Fruit fly (Drosophila melanogaster) whole organism, embryonic: ENCODE data around the gene CG43245.

Experiments
- Atf-2 ChIP-seq: fragments of 200-800 bp; sonication (Bioruptor generic); optimal IDR thresholded peaks from 2 replicates; lab custom pipeline; 2016; ENCODE audit warnings: missing biosample characterization, missing genetic modification characterization
- Atf6 ChIP-seq: fragments of 200-800 bp; sonication (Bioruptor generic); IDR thresholded peaks from 2 replicates; pipeline ENCODE4 v1.3.6; 2022; ENCODE audit warnings: missing biosample characterization, missing genetic modification characterization
- CG10654 ChIP-seq: fragments of 200-800 bp; sonication (Bioruptor generic); optimal IDR thresholded peaks from 2 replicates; lab custom pipeline; 2016; ENCODE audit warnings: missing biosample characterization, missing genetic modification characterization
- CG11093 ChIP-seq: fragments of 200-800 bp; sonication (Bioruptor generic); IDR thresholded peaks from 3 replicates; pipeline ENCODE4 v1.3.6; 2022; ENCODE audit warnings: missing biosample characterization, missing genetic modification characterization
- CG12071 ChIP-seq: fragments of 200-800 bp; sonication (Bioruptor generic); optimal IDR thresholded peaks from 3 replicates; lab custom pipeline; 2018; ENCODE audit warnings: missing biosample characterization, mild to moderate bottlenecking, missing genetic modification characterization
- CG12391 ChIP-seq: fragments of 200-800 bp; sonication (Bioruptor generic); optimal IDR thresholded peaks from 3 replicates; lab custom pipeline; 2018; ENCODE audit warnings: missing biosample characterization, mild to moderate bottlenecking, missing genetic modification characterization, moderate library complexity
- CG13287 ChIP-seq: fragments of 200-800 bp; sonication (Bioruptor generic); IDR thresholded peaks from 2 replicates; pipeline ENCODE4 v1.3.6; 2022; ENCODE audit warnings: missing biosample characterization, missing genetic modification characterization; ENCODE audit not compliant: partially characterized antibody
- CG13775 ChIP-seq: fragments of 200-800 bp; sonication (Bioruptor generic); optimal IDR thresholded peaks from 3 replicates; lab custom pipeline; 2017; ENCODE audit warnings: missing biosample characterization, mild to moderate bottlenecking, missing genetic modification characterization
- CG14050 ChIP-seq: fragments of 200-800 bp; sonication (Bioruptor generic); IDR thresholded peaks from 3 replicates; pipeline ENCODE4 v1.3.6; 2022; ENCODE audit warnings: missing biosample characterization, missing genetic modification characterization
- CG14860 ChIP-seq: fragments of 200-800 bp; sonication (Bioruptor generic); IDR thresholded peaks from 3 replicates; pipeline ENCODE4 v1.3.6; 2022; ENCODE audit warnings: missing biosample characterization, missing genetic modification characterization; ENCODE audit not compliant: partially characterized antibody
- CG15696 ChIP-seq: fragments of 200-800 bp; sonication (Bioruptor generic); optimal IDR thresholded peaks from 2 replicates; lab custom pipeline; 2019; ENCODE audit warnings: missing biosample characterization, mild to moderate bottlenecking, missing genetic modification characterization, moderate library complexity
- CG1603 ChIP-seq: fragments of 200-800 bp; sonication (Bioruptor generic); optimal IDR thresholded peaks from 2 replicates; lab custom pipeline; 2019; ENCODE audit warnings: missing biosample characterization, mild to moderate bottlenecking, missing genetic modification characterization, moderate library complexity
- CG17385 ChIP-seq: fragments of 200-800 bp; sonication (Bioruptor generic); optimal IDR thresholded peaks from 3 replicates; lab custom pipeline; 2018; ENCODE audit warnings: missing biosample characterization, mild to moderate bottlenecking, missing genetic modification characterization
- CG18599 ChIP-seq: fragments of 200-800 bp; sonication (Bioruptor generic); optimal IDR thresholded peaks from 3 replicates; lab custom pipeline; 2017; ENCODE audit warnings: missing biosample characterization, missing genetic modification characterization, mild to moderate bottlenecking, moderate library complexity, missing genetic modification reagents
- CG3407 ChIP-seq: fragments of 200-800 bp; sonication (Bioruptor generic); optimal IDR thresholded peaks from 2 replicates; lab custom pipeline; 2018; ENCODE audit warnings: missing biosample characterization, mild to moderate bottlenecking, missing genetic modification characterization
- CG3995 ChIP-seq: fragments of 200-800 bp; sonication (Bioruptor generic); optimal IDR thresholded peaks from 3 replicates; lab custom pipeline; 2016; ENCODE audit warnings: missing biosample characterization, missing genetic modification characterization
- CG9437 ChIP-seq: fragments of 200-800 bp; sonication (Bioruptor generic); optimal IDR thresholded peaks from 2 replicates; lab custom pipeline; 2018; ENCODE audit warnings: missing biosample characterization, mild to moderate bottlenecking, missing genetic modification characterization
- CTCF ChIP-seq: fragments of 200-800 bp; sonication (Bioruptor generic); optimal IDR thresholded peaks from 2 replicates; lab custom pipeline; 2017; ENCODE audit warnings: missing biosample characterization, mild to moderate bottlenecking, missing genetic modification characterization, moderate library complexity
- CkIIα-i1 ChIP-seq: fragments of 200-800 bp; sonication (Bioruptor generic); IDR thresholded peaks from 2 replicates; pipeline ENCODE4 v1.3.6; 2022; ENCODE audit warnings: missing biosample characterization, missing genetic modification characterization
- Gsc ChIP-seq: fragments of 200-800 bp; sonication (Bioruptor generic); IDR thresholded peaks from 2 replicates; pipeline ENCODE4 v1.3.6; 2022; ENCODE audit warnings: missing biosample characterization, missing genetic modification characterization
- HLH4C ChIP-seq: fragments of 200-800 bp; sonication (Bioruptor generic); IDR thresholded peaks from 3 replicates; pipeline ENCODE4 v1.3.6; 2022; ENCODE audit warnings: missing biosample characterization, missing genetic modification characterization; ENCODE audit not compliant: partially characterized antibody
- Myb ChIP-seq: fragments of 200-800 bp; sonication (Bioruptor generic); optimal IDR thresholded peaks from 2 replicates; lab custom pipeline; 2016; ENCODE audit warnings: missing biosample characterization, missing genetic modification characterization
- NC2α ChIP-seq: fragments of 200-800 bp; sonication (Bioruptor generic); optimal IDR thresholded peaks from 2 replicates; lab custom pipeline; 2016; ENCODE audit warnings: missing biosample characterization, missing genetic modification characterization
- Nf-YB ChIP-seq: fragments of 200-800 bp; sonication (Bioruptor generic); optimal IDR thresholded peaks from 3 replicates; lab custom pipeline; 2019; ENCODE audit warnings: missing biosample characterization, mild to moderate bottlenecking, missing genetic modification characterization, moderate library complexity
- Ptx1 ChIP-seq: fragments of 200-800 bp; sonication (Bioruptor generic); IDR thresholded peaks from 2 replicates; pipeline ENCODE4 v1.3.6; 2022; ENCODE audit warnings: missing biosample characterization, missing genetic modification characterization
- Ravus ChIP-seq: fragments of 200-800 bp; sonication (Bioruptor generic); IDR thresholded peaks from 2 replicates; pipeline ENCODE4 v1.3.6; 2022; ENCODE audit warnings: missing biosample characterization, missing genetic modification characterization
- Sox102F ChIP-seq: fragments of 200-800 bp; sonication (Bioruptor generic); optimal IDR thresholded peaks from 2 replicates; lab custom pipeline; 2018; ENCODE audit warnings: missing biosample characterization, mild to moderate bottlenecking, missing genetic modification characterization, moderate library complexity
- Ssrp ChIP-seq: fragments of 200-800 bp; sonication (Bioruptor generic); optimal IDR thresholded peaks from 2 replicates; lab custom pipeline; 2018; ENCODE audit warnings: missing biosample characterization, mild to moderate bottlenecking, missing genetic modification characterization, moderate library complexity
- ase ChIP-seq: fragments of 200-800 bp; sonication (Bioruptor generic); IDR thresholded peaks from 3 replicates; pipeline ENCODE4 v1.3.6; 2022; ENCODE audit warnings: missing biosample characterization, missing genetic modification characterization
- ash1 ChIP-seq: fragments of 200-800 bp; sonication (Bioruptor generic); optimal IDR thresholded peaks from 2 replicates; lab custom pipeline; 2018; ENCODE audit warnings: missing biosample characterization, mild to moderate bottlenecking, missing genetic modification characterization
- bigmax ChIP-seq: fragments of 200-800 bp; sonication (Bioruptor generic); optimal IDR thresholded peaks from 2 replicates; lab custom pipeline; 2018; ENCODE audit warnings: missing biosample characterization, mild to moderate bottlenecking, missing genetic modification characterization
- bowl ChIP-seq: fragments of 200-800 bp; sonication (Bioruptor generic); IDR thresholded peaks from 2 replicates; pipeline ENCODE4 v1.3.6; 2022; ENCODE audit warnings: missing biosample characterization, missing genetic modification characterization
- btn ChIP-seq: fragments of 200-800 bp; sonication (Bioruptor generic); optimal IDR thresholded peaks from 2 replicates; lab custom pipeline; 2016; ENCODE audit warnings: missing biosample characterization, missing genetic modification characterization
- crc ChIP-seq: fragments of 200-800 bp; sonication (Bioruptor generic); optimal IDR thresholded peaks from 2 replicates; lab custom pipeline; 2016; ENCODE audit warnings: missing biosample characterization, missing genetic modification characterization
- danr ChIP-seq: fragments of 200-800 bp; sonication (Bioruptor generic); IDR thresholded peaks from 2 replicates; pipeline ENCODE4 v1.3.6; 2022; ENCODE audit warnings: missing biosample characterization, missing genetic modification characterization
- dm ChIP-seq: fragments of 200-800 bp; sonication (Bioruptor generic); optimal IDR thresholded peaks from 3 replicates; lab custom pipeline; 2016; ENCODE audit warnings: missing biosample characterization, missing genetic modification characterization
- dmrt11E ChIP-seq: fragments of 200-800 bp; sonication (Bioruptor generic); optimal IDR thresholded peaks from 3 replicates; lab custom pipeline; 2018; ENCODE audit warnings: missing biosample characterization, mild to moderate bottlenecking, missing genetic modification characterization, moderate library complexity
- eve ChIP-seq, 2 experiments: fragments of >200 bp; optimal IDR thresholded peaks; 2 replicates each; lab custom pipeline; 2017; ENCODE audit warnings: missing biosample characterization in 2 of 2, missing genetic modification characterization in 2 of 2
- fd3F ChIP-seq: fragments of 200-800 bp; sonication (Bioruptor generic); optimal IDR thresholded peaks from 2 replicates; lab custom pipeline; 2018; ENCODE audit warnings: missing biosample characterization, mild to moderate bottlenecking, missing genetic modification characterization, moderate library complexity
- gcm ChIP-seq: fragments of 200-800 bp; sonication (Bioruptor generic); optimal IDR thresholded peaks from 2 replicates; lab custom pipeline; 2019; ENCODE audit warnings: missing biosample characterization, mild to moderate bottlenecking, missing genetic modification characterization, moderate library complexity
- hth ChIP-seq: fragments of >200 bp; optimal IDR thresholded peaks from 2 replicates; lab custom pipeline; 2017; ENCODE audit warnings: inconsistent platforms
- lab ChIP-seq: fragments of 200-800 bp; sonication (Bioruptor generic); optimal IDR thresholded peaks from 3 replicates; lab custom pipeline; 2017; ENCODE audit warnings: missing biosample characterization, missing genetic modification characterization, mild to moderate bottlenecking, moderate library complexity, missing genetic modification reagents
- lbe ChIP-seq: fragments of 200-800 bp; sonication (Bioruptor generic); optimal IDR thresholded peaks from 2 replicates; lab custom pipeline; 2016; ENCODE audit warnings: missing biosample characterization, mild to moderate bottlenecking, missing genetic modification characterization
- peb ChIP-seq: fragments of 200-800 bp; sonication (Bioruptor generic); IDR thresholded peaks from 2 replicates; pipeline ENCODE4 v1.3.6; 2022; ENCODE audit warnings: missing biosample characterization, missing genetic modification characterization
- stwl ChIP-seq: fragments of 200-800 bp; sonication (Bioruptor generic); optimal IDR thresholded peaks from 3 replicates; lab custom pipeline; 2018; ENCODE audit warnings: missing biosample characterization, mild to moderate bottlenecking, missing genetic modification characterization, moderate library complexity
- usp ChIP-seq: fragments of >200 bp; optimal IDR thresholded peaks from 2 replicates; lab custom pipeline; 2017; ENCODE audit warnings: missing biosample characterization, missing genetic modification characterization
- vvl ChIP-seq: fragments of 200-800 bp; sonication (Bioruptor generic); IDR thresholded peaks from 2 replicates; pipeline ENCODE4 v1.3.6; 2022; ENCODE audit warnings: missing biosample characterization, missing genetic modification characterization
- yki ChIP-seq: fragments of >200 bp; optimal IDR thresholded peaks from 3 replicates; lab custom pipeline; 2018
- z ChIP-seq: fragments of 200-800 bp; sonication (Bioruptor generic); IDR thresholded peaks from 3 replicates; pipeline ENCODE4 v1.3.6; 2022; ENCODE audit warnings: missing biosample characterization, missing genetic modification characterization
- zen ChIP-seq: fragments of 200-800 bp; sonication (Bioruptor generic); optimal IDR thresholded peaks from 3 replicates; lab custom pipeline; 2018; ENCODE audit warnings: missing biosample characterization, mild to moderate bottlenecking, missing genetic modification characterization, moderate library complexity
- zfh1 ChIP-seq: fragments of 200-800 bp; sonication (Bioruptor generic); IDR thresholded peaks from 3 replicates; pipeline ENCODE4 v1.3.6; 2022; ENCODE audit warnings: missing biosample characterization, missing genetic modification characterization

The CG43245 gene

DNA sequence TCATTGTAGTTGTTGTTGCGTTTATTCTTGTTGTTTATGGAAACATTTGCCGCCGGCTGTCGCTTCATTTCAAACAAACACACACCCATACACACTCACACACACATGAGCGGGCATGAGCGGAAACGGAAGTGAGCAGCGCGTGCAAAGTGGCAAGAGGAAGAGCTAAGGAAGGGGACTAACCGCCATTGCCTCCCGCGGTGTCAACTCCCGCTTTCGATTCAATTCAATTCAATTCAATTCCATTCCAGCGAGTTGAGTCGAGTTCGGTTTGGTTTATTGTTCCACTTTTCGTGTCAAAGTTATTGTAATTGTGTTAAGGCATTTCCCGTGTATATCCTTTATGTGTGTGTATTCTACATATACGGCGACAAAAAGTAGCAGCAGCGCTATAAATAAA, 37.2 kb upstream of the CG43245 start (continued):
- TF ChIP-seq CG13287 (GFP tag; lab: Robert Waterston, UW): no peak
- TF ChIP-seq zfh1 (GFP tag; lab: Robert Waterston, UW): 0 out of 3 replicates have a peak, but pooled peaks have one; percentile 52
- TF ChIP-seq CG3995 (GFP tag; lab: Kevin White, UChicago): no peak
- TF ChIP-seq vvl (GFP tag; lab: Robert Waterston, UW): peak; percentile 16; the same call in 1 of the 2 replicates
- TF ChIP-seq fd3F: no peak
- TF ChIP-seq CG3407 (GFP tag; lab: Kevin White, UChicago): no peak
- TF ChIP-seq CG12071: peak; percentile 71
- TF ChIP-seq CG18599 (GFP tag; lab: Kevin White, UChicago): peak; percentile 8
- TF ChIP-seq, all 482 proteins: peak for 77

DNA sequence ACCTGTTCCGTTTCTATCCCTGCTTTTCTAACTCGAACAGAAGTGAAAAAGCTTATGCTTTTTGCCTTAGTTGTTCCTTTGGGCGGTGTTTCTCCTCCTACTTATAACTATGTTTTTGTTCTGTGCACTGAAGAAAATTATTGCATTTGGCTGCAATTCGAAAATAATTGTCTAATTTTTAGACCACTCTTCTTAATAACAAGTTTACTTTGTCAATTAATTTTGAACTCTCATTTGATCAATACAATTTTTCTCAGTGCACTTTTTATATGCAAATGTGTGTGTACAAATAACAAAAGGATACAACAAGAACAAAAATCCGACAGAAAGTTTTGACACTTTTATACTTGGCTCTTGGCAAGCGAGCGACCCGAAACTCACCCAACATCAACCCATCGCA, 36.6 kb upstream of the CG43245 start:
- no peak for TF ChIP-seq CG14860 (GFP tag; lab: Robert Waterston, UW)
- TF ChIP-seq Myb: peak; percentile 29
- peak; percentile 6 for TF ChIP-seq btn (GFP tag; lab: Kevin White, UChicago)
- peak; percentile 63 for TF ChIP-seq lab (GFP tag; lab: Kevin White, UChicago)
- no peak for TF ChIP-seq hth (lab: Kevin White, UChicago)
- TF ChIP-seq CG14050 (GFP tag; lab: Robert Waterston, UW): peak; percentile 55
- TF ChIP-seq Atf-2: peak; percentile 53
- peak; percentile 30 for TF ChIP-seq CG10654 (GFP tag; lab: Kevin White, UChicago)
- TF ChIP-seq Sox102F (GFP tag; lab: Kevin White, UChicago): peak; percentile 82
- TF ChIP-seq CG9437 (GFP tag; lab: Kevin White, UChicago): no peak
- TF ChIP-seq Nf-YB: peak; percentile 42
- no peak for TF ChIP-seq HLH4C (GFP tag; lab: Robert Waterston, UW)
- TF ChIP-seq danr (GFP tag; lab: Robert Waterston, UW): no peak
- no peak for TF ChIP-seq CTCF (GFP tag; lab: Kevin White, UChicago)
- TF ChIP-seq bigmax: no peak
- no peak for TF ChIP-seq CG15696 (tag; lab: Kevin White, UChicago)
- TF ChIP-seq CG11093 (GFP tag; lab: Robert Waterston, UW): no peak
- peak; percentile 56 for TF ChIP-seq CG1603
- peak; percentile 50 for TF ChIP-seq CG17385
- no peak for TF ChIP-seq CkIIα-i1
- TF ChIP-seq NC2α (GFP tag; lab: Kevin White, UChicago): peak; percentile 38
- peak; percentile 6 for TF ChIP-seq dmrt11E (tag; lab: Kevin White, UChicago)
- TF ChIP-seq gcm (GFP tag; lab: Kevin White, UChicago): peak; percentile 1
- TF ChIP-seq lbe (GFP tag; lab: Kevin White, UChicago): no peak
- peak; percentile 71 for TF ChIP-seq CG12391
- TF ChIP-seq Ravus: no peak
- peak; percentile 64 for TF ChIP-seq crc (GFP tag; lab: Kevin White, UChicago)
- peak; percentile 69 for TF ChIP-seq Ssrp
- 0 out of 3 replicates have a peak, but pooled peaks have one; percentile 38 for TF ChIP-seq ase
- peak; percentile 66 for TF ChIP-seq Ptx1
- 0 out of 2 replicates have a peak, but pooled peaks have one; percentile 17 for TF ChIP-seq bowl (GFP tag; lab: Robert Waterston, UW)
- TF ChIP-seq yki (lab: Kevin White, UChicago): no peak
- no peak for TF ChIP-seq stwl (tag; lab: Kevin White, UChicago)
- no peak for TF ChIP-seq usp
- TF ChIP-seq zen (tag; lab: Kevin White, UChicago): no peak
- no peak for TF ChIP-seq dm (GFP tag; lab: Kevin White, UChicago)
- peak in 1 of 2 experiments; percentile 85 for TF ChIP-seq eve (GFP tag; optimal IDR thresholded peaks at IDR 0.05; lab: Kevin White, UChicago)
- TF ChIP-seq Gsc: no peak
- TF ChIP-seq CG13287 (GFP tag; lab: Robert Waterston, UW): no peak
- TF ChIP-seq z: no peak
- peak; percentile 22 for TF ChIP-seq CG13775
- TF ChIP-seq Atf6 (GFP tag; lab: Robert Waterston, UW): peak; percentile 67
- no peak for TF ChIP-seq peb (GFP tag; lab: Robert Waterston, UW)
- no peak for TF ChIP-seq ash1 (GFP tag; lab: Kevin White, UChicago)
